Fruit fly (Drosophila melanogaster): ENCODE results near the gene Lnk.

DNA sequence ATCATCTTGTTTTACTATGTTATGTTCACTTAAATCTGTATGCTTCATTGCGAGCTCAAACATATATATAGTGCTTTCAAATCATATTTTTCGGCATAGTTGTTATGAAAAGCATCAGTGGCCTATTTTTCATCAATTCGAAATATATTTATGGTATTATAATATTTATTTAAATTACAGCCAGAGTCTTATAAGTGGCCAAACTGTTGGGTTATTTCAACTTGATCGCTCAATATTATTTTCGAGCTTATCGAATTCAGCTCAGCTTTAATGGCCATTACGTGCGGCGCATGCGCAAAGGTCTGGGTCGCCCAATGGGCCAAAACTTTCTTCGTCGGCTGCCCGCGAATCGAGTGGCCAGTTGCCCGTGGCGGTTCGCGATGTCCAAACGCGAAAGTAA lies 8.8 kb downstream of the Lnk start, which contains the start of gene Mco3:
- no peak for TF ChIP-seq psq (optimal IDR thresholded peaks at IDR 0.05)
- no peak for TF ChIP-seq CG8478 (optimal IDR thresholded peaks at IDR 0.05)
- TF ChIP-seq usp (GFP tag; optimal IDR thresholded peaks at IDR 0.05) = no peak
- no peak for TF ChIP-seq pan (optimal IDR thresholded peaks at IDR 0.05)

All from whole organism.